Fruit fly (Drosophila melanogaster): ENCODE data around the gene CG5800.

CG5800 gene

dm6 chrX:17679642-17680571, 43.8 kb downstream of the CG5800 start (continued):
- TF ChIP-seq dysf (GFP tag; IDR thresholded peaks at IDR 0.05) (0 out of 3 replicates have a peak, but pooled peaks have one; percentile 27), BtbVII (GFP tag; optimal IDR thresholded peaks at IDR 0.05) (no peak), chinmo (GFP tag; IDR thresholded peaks at IDR 0.05; ENCODE audit: partially characterized antibody) (peak; percentile 81; the same call in 2 of the 4 replicates), onecut (GFP tag; IDR thresholded peaks at IDR 0.05) (peak; percentile 63), fru (optimal IDR thresholded peaks at IDR 0.05) (no peak), CG2199 (GFP tag; IDR thresholded peaks at IDR 0.05) (0 out of 3 replicates have a peak, but pooled peaks have one; percentile 31), sob (GFP tag; IDR thresholded peaks at IDR 0.05) (0 out of 2 replicates have a peak, but pooled peaks have one; percentile 15), Deaf1 (tag; optimal IDR thresholded peaks at IDR 0.05) (peak; percentile 65), grn (GFP tag; optimal IDR thresholded peaks at IDR 0.05) (no peak), ac (GFP tag; optimal IDR thresholded peaks at IDR 0.05) (no peak), Lpt (GFP tag; optimal IDR thresholded peaks at IDR 0.05) (no peak), sr (GFP tag; IDR thresholded peaks at IDR 0.05) (peak; percentile 81; the same call in 2 of the 3 replicates), Nf-YC (tag; optimal IDR thresholded peaks at IDR 0.05) (peak; percentile 7), CG17361 (GFP tag; IDR thresholded peaks at IDR 0.05) (0 out of 3 replicates have a peak, but pooled peaks have one; percentile 24), en (GFP tag; optimal IDR thresholded peaks at IDR 0.05) (no peak), bsh (GFP tag; optimal IDR thresholded peaks at IDR 0.05) (no peak), pnt (GFP tag; optimal IDR thresholded peaks at IDR 0.05) (no peak), CG3281 (GFP tag; optimal IDR thresholded peaks at IDR 0.05) (no peak), Meics (GFP tag; optimal IDR thresholded peaks at IDR 0.05) (peak; percentile 23), nom (GFP tag; optimal IDR thresholded peaks at IDR 0.05) (peak; percentile 55), CG2712 (tag; optimal IDR thresholded peaks at IDR 0.05) (peak; percentile 5), NK7.1 (GFP tag; optimal IDR thresholded peaks at IDR 0.05) (no peak), CG1792 (GFP tag; optimal IDR thresholded peaks at IDR 0.05) (no peak), HmgD (GFP tag; optimal IDR thresholded peaks at IDR 0.05) (no peak), sens (GFP tag) (peak; percentile 73), Lhr (GFP tag; optimal IDR thresholded peaks at IDR 0.05) (no peak), odd (GFP tag; optimal IDR thresholded peaks at IDR 0.05) (no peak), zfh2 (GFP tag; optimal IDR thresholded peaks at IDR 0.05) (no peak), Atf3 (GFP tag; optimal IDR thresholded peaks at IDR 0.05) (no peak), CG15269 (tag; optimal IDR thresholded peaks at IDR 0.05) (peak; percentile 26), seq (GFP tag; IDR thresholded peaks at IDR 0.05) (no peak), Oli (tag; optimal IDR thresholded peaks at IDR 0.05) (peak; percentile 22), ERR (GFP tag; optimal IDR thresholded peaks at IDR 0.05) (no peak), CG18262 (tag; optimal IDR thresholded peaks at IDR 0.05) (peak; percentile 9), CG10431 (GFP tag; optimal IDR thresholded peaks at IDR 0.05) (no peak), CG14441 (GFP tag; IDR thresholded peaks at IDR 0.05) (no peak), H2.0 (GFP tag; IDR thresholded peaks at IDR 0.05) (no peak), Hr51 (GFP tag; optimal IDR thresholded peaks at IDR 0.05) (peak in 1 of 2 experiments; percentile 39), sisA (GFP tag; IDR thresholded peaks at IDR 0.05) (no peak), Drgx (GFP tag; IDR thresholded peaks at IDR 0.05) (peak; percentile 62), slbo (GFP tag; IDR thresholded peaks at IDR 0.05) (no peak), jing (GFP tag; optimal IDR thresholded peaks at IDR 0.05) (no peak), slou (GFP tag; optimal IDR thresholded peaks at IDR 0.05) (no peak), CG4404 (GFP tag; IDR thresholded peaks at IDR 0.05) (no peak), dmrt99B (tag; optimal IDR thresholded peaks at IDR 0.05) (peak; percentile 34), nmo (GFP tag; optimal IDR thresholded peaks at IDR 0.05) (peak; percentile 1), Poxn (GFP tag; IDR thresholded peaks at IDR 0.05) (no peak), tgo (GFP tag; IDR thresholded peaks at IDR 0.05) (0 out of 3 replicates have a peak, but pooled peaks have one; percentile 20), gem (tag; optimal IDR thresholded peaks at IDR 0.05) (peak; percentile 46)
